Fruit fly (Drosophila melanogaster): ENCODE results near the gene CG44198.
A peak's percentile ranks its signal among the peaks of the same experiment; 100 is the strongest.

The CG44198 gene

DNA sequence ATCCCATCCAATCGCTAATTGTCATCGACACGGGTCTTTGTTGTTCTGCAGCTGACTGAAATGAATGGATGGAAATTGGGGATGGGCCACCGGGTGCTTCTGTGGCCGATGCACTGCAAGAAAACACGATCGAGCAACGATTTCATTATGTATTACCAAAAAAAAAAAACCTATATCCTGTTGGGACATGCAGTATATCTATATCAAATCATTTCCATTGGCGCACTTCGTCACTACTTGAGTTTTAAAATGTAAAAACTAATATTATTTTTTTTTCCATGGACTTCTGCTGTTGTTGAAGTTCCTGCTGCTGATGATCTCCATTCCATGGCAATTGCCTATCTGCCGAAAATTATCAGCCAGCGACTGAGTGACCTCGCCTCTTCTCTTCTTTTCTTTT, 45.1 kb downstream of the CG44198 start (continued):
- no peak for TF ChIP-seq CG12659 (GFP tag; optimal IDR thresholded peaks at IDR 0.05)
- TF ChIP-seq CG3726 (GFP tag; IDR thresholded peaks at IDR 0.05): 0 out of 3 replicates have a peak, but pooled peaks have one; percentile 53
- peak; percentile 59 for TF ChIP-seq CG2678 (tag; optimal IDR thresholded peaks at IDR 0.05)
- no peak for TF ChIP-seq CG2199 (GFP tag; IDR thresholded peaks at IDR 0.05)
- TF ChIP-seq CG10654 (GFP tag; optimal IDR thresholded peaks at IDR 0.05): peak; percentile 56
- TF ChIP-seq dimm (GFP tag; IDR thresholded peaks at IDR 0.05): no peak
- no peak for TF ChIP-seq CG17612 (GFP tag; IDR thresholded peaks at IDR 0.05)
- no peak for TF ChIP-seq GATAe (GFP tag; conservative IDR thresholded peaks at IDR 0.05)
- no peak for TF ChIP-seq CG18476 (GFP tag; optimal IDR thresholded peaks at IDR 0.05)
- TF ChIP-seq vvl (GFP tag; IDR thresholded peaks at IDR 0.05): peak; percentile 89
- TF ChIP-seq B-H1 (GFP tag; IDR thresholded peaks at IDR 0.05): peak; percentile 42; the same call in 2 of the 3 replicates
- peak; percentile 58 for TF ChIP-seq Six4 (GFP tag; optimal IDR thresholded peaks at IDR 0.05)
- peak; percentile 53 for TF ChIP-seq CG2712 (tag; optimal IDR thresholded peaks at IDR 0.05)
- peak; percentile 2 for TF ChIP-seq CG7928 (GFP tag; optimal IDR thresholded peaks at IDR 0.05)
- no peak for TF ChIP-seq CG6854 (GFP tag; optimal IDR thresholded peaks at IDR 0.05)
- no peak for TF ChIP-seq Trl (optimal IDR thresholded peaks at IDR 0.05)
- peak; percentile 14 for TF ChIP-seq Trl (GFP tag; optimal IDR thresholded peaks at IDR 0.05)
- no peak for TF ChIP-seq sqz (GFP tag; optimal IDR thresholded peaks at IDR 0.05)
- TF ChIP-seq chinmo (GFP tag; IDR thresholded peaks at IDR 0.05; ENCODE audit: partially characterized antibody): no peak
- no peak for TF ChIP-seq CG34224 (GFP tag; IDR thresholded peaks at IDR 0.05; ENCODE audit: partially characterized antibody)
- no peak for TF ChIP-seq schlank (tag; optimal IDR thresholded peaks at IDR 0.05)
- TF ChIP-seq Camta (GFP tag; optimal IDR thresholded peaks at IDR 0.05): peak; percentile 35
- 0 out of 2 replicates have a peak, but pooled peaks have one; percentile 43 for TF ChIP-seq dati (GFP tag; IDR thresholded peaks at IDR 0.05)
- TF ChIP-seq CG11456 (GFP tag; IDR thresholded peaks at IDR 0.05): peak; percentile 57; the same call in 1 of the 3 replicates
- TF ChIP-seq BtbVII (GFP tag; optimal IDR thresholded peaks at IDR 0.05): peak; percentile 4
- no peak for TF ChIP-seq CG9437 (GFP tag; optimal IDR thresholded peaks at IDR 0.05)
- no peak for TF ChIP-seq NC2β (GFP tag; optimal IDR thresholded peaks at IDR 0.05)
- no peak for TF ChIP-seq cwo (GFP tag; optimal IDR thresholded peaks at IDR 0.05)
- no peak for TF ChIP-seq cad (GFP tag; optimal IDR thresholded peaks at IDR 0.05)
- 0 out of 2 replicates have a peak, but pooled peaks have one; percentile 35 for TF ChIP-seq Doc2 (GFP tag; IDR thresholded peaks at IDR 0.05)
- peak; percentile 70 for TF ChIP-seq tgo (GFP tag; IDR thresholded peaks at IDR 0.05)
- peak; percentile 83 for TF ChIP-seq Xrp1 (GFP tag; IDR thresholded peaks at IDR 0.05)
- peak; percentile 13 for TF ChIP-seq tx (GFP tag; optimal IDR thresholded peaks at IDR 0.05)
- peak; percentile 18 for TF ChIP-seq CG13775 (GFP tag; optimal IDR thresholded peaks at IDR 0.05)
- peak; percentile 41 for TF ChIP-seq jumu (GFP tag; optimal IDR thresholded peaks at IDR 0.05)
- TF ChIP-seq CG12942 (GFP tag; optimal IDR thresholded peaks at IDR 0.05): peak; percentile 31
- TF ChIP-seq CG7372 (GFP tag; IDR thresholded peaks at IDR 0.05): no peak
- peak; percentile 50 for TF ChIP-seq gsb-n (tag; optimal IDR thresholded peaks at IDR 0.05)
- no peak for TF ChIP-seq cas (GFP tag; IDR thresholded peaks at IDR 0.05)
- TF ChIP-seq CG17328 (GFP tag; IDR thresholded peaks at IDR 0.05): peak; percentile 80
- TF ChIP-seq Sry-β (GFP tag; optimal IDR thresholded peaks at IDR 0.05): no peak
- TF ChIP-seq wek (GFP tag; optimal IDR thresholded peaks at IDR 0.05): no peak
- TF ChIP-seq CG6683 (GFP tag; optimal IDR thresholded peaks at IDR 0.05): no peak
- TF ChIP-seq CG18011 (GFP tag; optimal IDR thresholded peaks at IDR 0.05): no peak
- TF ChIP-seq ftz-f1 (GFP tag; optimal IDR thresholded peaks at IDR 0.05): no peak
- no peak for TF ChIP-seq Dip3 (GFP tag; optimal IDR thresholded peaks at IDR 0.05)
- TF ChIP-seq sens-2 (GFP tag; IDR thresholded peaks at IDR 0.05): 0 out of 2 replicates have a peak, but pooled peaks have one; percentile 25
- peak in 1 of 2 experiments; percentile 17 for TF ChIP-seq Eip74EF (GFP tag; optimal IDR thresholded peaks at IDR 0.05)
- TF ChIP-seq Hr39 (optimal IDR thresholded peaks at IDR 0.05): no peak
- TF ChIP-seq CG7271 (tag; optimal IDR thresholded peaks at IDR 0.05): no peak
- TF ChIP-seq yki (optimal IDR thresholded peaks at IDR 0.05): no peak
- TF ChIP-seq Ssrp (tag; optimal IDR thresholded peaks at IDR 0.05): no peak
